Worm (Caenorhabditis elegans): ENCODE measurements around the gene C08B6.10.

The C08B6.10 gene

ce11 chrV:10124799-10125548, at the start of gene C08B6.10:
TSS of gene C08B6.10 (plus strand) at chrV:10125498.
- TF ChIP-seq ceh-39 (tag; optimal IDR thresholded peaks at IDR 0.05) (no peak), nhr-12 (tag; optimal IDR thresholded peaks at IDR 0.05) (no peak), nhr-28 (tag; optimal IDR thresholded peaks at IDR 0.05) (no peak), nhr-76 (tag; optimal IDR thresholded peaks at IDR 0.05) (no peak), hlh-1 (tag; optimal IDR thresholded peaks at IDR 0.05) (no peak), snpc-4 (tag; optimal IDR thresholded peaks at IDR 0.05) (no peak), M03D4.4 (tag; optimal IDR thresholded peaks at IDR 0.05) (no peak)

DNA sequence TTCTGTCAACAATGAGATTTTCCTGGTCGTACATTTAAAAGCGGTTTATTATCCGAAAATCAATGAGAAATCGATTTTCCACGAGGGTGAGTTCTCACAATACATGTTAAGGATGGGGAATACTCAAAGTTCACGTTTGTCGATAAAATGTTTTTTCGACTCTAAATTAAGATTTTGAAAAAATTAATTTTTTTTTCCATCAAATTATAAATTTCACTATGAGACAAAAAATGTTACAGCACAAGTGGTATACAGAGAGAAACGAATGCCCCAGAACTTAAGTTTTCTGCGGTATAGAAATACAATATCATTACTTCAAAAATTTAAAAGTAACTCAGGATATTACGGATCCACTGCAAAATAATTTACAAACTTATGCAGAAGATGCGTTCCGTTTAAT, 47.1 kb upstream of the C08B6.10 start, which contains the start of gene R04B5.1:
R04B5.1 (minus strand) TSS at position 101 of the 400 bp plus-strand sequence.
- TF ChIP-seq tbx-8 (GFP tag; optimal IDR thresholded peaks at IDR 0.05) (no peak), cnd-1 (tag; optimal IDR thresholded peaks at IDR 0.05) (no peak), nhr-2 (tag; optimal IDR thresholded peaks at IDR 0.05) (no peak), ceh-39 (tag; optimal IDR thresholded peaks at IDR 0.05) (no peak), sem-2 (GFP tag; optimal IDR thresholded peaks at IDR 0.05) (no peak), nhr-12 (tag; optimal IDR thresholded peaks at IDR 0.05) (no peak), mab-5 (tag; optimal IDR thresholded peaks at IDR 0.05) (no peak)

DNA sequence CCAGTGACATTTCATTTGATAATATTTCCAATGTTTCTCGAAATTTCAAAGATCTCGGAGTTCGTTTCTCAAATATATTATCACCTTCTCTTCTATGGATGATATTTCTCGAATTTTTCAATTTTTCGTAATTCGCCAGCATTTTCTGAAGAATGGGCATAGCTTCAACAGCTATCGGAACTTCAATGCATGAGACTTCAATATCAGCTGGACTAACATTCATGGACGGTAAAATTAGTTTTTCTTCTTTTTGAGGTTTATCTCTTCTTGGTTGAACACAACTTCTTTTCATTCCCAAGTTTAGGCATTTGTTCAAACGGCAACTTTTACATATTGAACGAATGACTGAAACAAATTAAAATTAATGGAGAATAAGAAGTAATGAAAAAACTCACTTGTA, 44.4 kb upstream of the C08B6.10 start:
- TF ChIP-seq hlh-1 (tag; optimal IDR thresholded peaks at IDR 0.05): no peak
- no peak for TF ChIP-seq nhr-76 (tag; optimal IDR thresholded peaks at IDR 0.05)
- TF ChIP-seq ceh-83 (GFP tag; optimal IDR thresholded peaks at IDR 0.05): no peak
- no peak for TF ChIP-seq mep-1 (tag; optimal IDR thresholded peaks at IDR 0.05)
- TF ChIP-seq mls-2 (tag; optimal IDR thresholded peaks at IDR 0.05): no peak
- TF ChIP-seq nhr-2 (tag; optimal IDR thresholded peaks at IDR 0.05): no peak
- TF ChIP-seq sptf-1 (tag; optimal IDR thresholded peaks at IDR 0.05): no peak
- TF ChIP-seq drap-1 (GFP tag; optimal IDR thresholded peaks at IDR 0.05): no peak
- TF ChIP-seq unc-120 (tag; optimal IDR thresholded peaks at IDR 0.05; ENCODE audit: poor library complexity, severe bottlenecking): no peak
- TF ChIP-seq ces-1 (GFP tag; optimal IDR thresholded peaks at IDR 0.05): no peak
- no peak for TF ChIP-seq M03D4.4 (tag; optimal IDR thresholded peaks at IDR 0.05)
- TF ChIP-seq pha-4 (tag; optimal IDR thresholded peaks at IDR 0.05): no peak
- no peak for TF ChIP-seq blmp-1 (tag; optimal IDR thresholded peaks at IDR 0.05)
- no peak for TF ChIP-seq unc-39 (tag; optimal IDR thresholded peaks at IDR 0.05)

DNA sequence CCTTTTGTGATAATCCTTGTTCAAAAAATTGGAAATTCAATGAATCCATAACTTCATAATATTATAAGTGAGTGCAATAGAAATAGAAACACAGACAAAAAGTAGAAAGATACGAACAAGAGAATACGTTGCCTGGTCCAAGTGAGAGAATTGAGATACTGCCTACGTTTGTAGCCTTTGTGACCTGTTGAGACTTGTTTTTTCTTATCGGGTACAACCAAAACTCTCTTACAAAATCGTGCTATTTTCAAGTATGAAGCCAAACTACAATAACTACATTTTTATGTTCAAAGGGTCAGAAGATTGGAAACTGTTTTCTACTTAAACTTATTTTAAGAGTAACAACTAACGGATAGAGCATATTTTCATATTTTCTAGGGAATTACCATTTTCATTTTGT, 43.7 kb upstream of the C08B6.10 start, which contains the start of gene nhr-205:
nhr-205 (minus strand) TSS at position 141 of the 400 bp plus-strand sequence.
- no peak for TF ChIP-seq tbx-8 (GFP tag; optimal IDR thresholded peaks at IDR 0.05)
- no peak for TF ChIP-seq mab-5 (tag; optimal IDR thresholded peaks at IDR 0.05)
- TF ChIP-seq flh-1 (GFP tag; optimal IDR thresholded peaks at IDR 0.05): no peak
- TF ChIP-seq elt-1 (tag; optimal IDR thresholded peaks at IDR 0.05; ENCODE audit: borderline replicate concordance, insufficient read depth): no peak
- TF ChIP-seq blmp-1 (tag; optimal IDR thresholded peaks at IDR 0.05): no peak
- no peak for TF ChIP-seq snpc-4 (tag; optimal IDR thresholded peaks at IDR 0.05)
- TF ChIP-seq unc-120 (tag; optimal IDR thresholded peaks at IDR 0.05; ENCODE audit: poor library complexity, severe bottlenecking): no peak
- no peak for TF ChIP-seq zip-8 (tag; optimal IDR thresholded peaks at IDR 0.05)

ce11 chrV:10083999-10084468, 41.3 kb upstream of the C08B6.10 start, which contains the start of gene nhr-12:
TSS of gene nhr-12 (minus strand) at chrV:10084049.
- TF ChIP-seq mep-1 (tag; optimal IDR thresholded peaks at IDR 0.05) (peak; percentile 13), elt-1 (tag; optimal IDR thresholded peaks at IDR 0.05; ENCODE audit: borderline replicate concordance, insufficient read depth) (no peak), nhr-28 (tag; optimal IDR thresholded peaks at IDR 0.05) (peak; percentile 50), nhr-2 (tag; optimal IDR thresholded peaks at IDR 0.05) (no peak)

ce11 chrV:10084864-10085263, 40.4 kb upstream of the C08B6.10 start, which contains the start of gene R04B5.6:
TSS of gene R04B5.6 (plus strand) at chrV:10085164.
- no peak for TF ChIP-seq lsy-2 (tag; optimal IDR thresholded peaks at IDR 0.05)
- TF ChIP-seq hlh-1 (tag; optimal IDR thresholded peaks at IDR 0.05): peak; percentile 6
- TF ChIP-seq unc-39 (tag; optimal IDR thresholded peaks at IDR 0.05): no peak
- no peak for TF ChIP-seq ham-2 (GFP tag; optimal IDR thresholded peaks at IDR 0.05)
- TF ChIP-seq bed-3 (GFP tag; optimal IDR thresholded peaks at IDR 0.05): no peak
- TF ChIP-seq nhr-237 (tag; optimal IDR thresholded peaks at IDR 0.05): no peak
- no peak for TF ChIP-seq sptf-1 (tag; optimal IDR thresholded peaks at IDR 0.05)
